Worm (Caenorhabditis elegans) whole organism, L2 larva: ENCODE data around the gene srpa-72.

Source experiments
- R02D3.7 ChIP-seq: fragments of 150-350 bp; optimal IDR thresholded peaks from 2 replicates; lab custom pipeline; 2014; ENCODE audit warnings: missing biosample characterization, missing genetic modification characterization
- alr-1 ChIP-seq: fragments of 150-350 bp; optimal IDR thresholded peaks from 2 replicates; lab custom pipeline; 2014; ENCODE audit warnings: missing biosample characterization, missing genetic modification characterization
- ceh-82 ChIP-seq: fragments of 150-350 bp; optimal IDR thresholded peaks from 2 replicates; lab custom pipeline; 2014; ENCODE audit warnings: missing biosample characterization, missing genetic modification characterization
- nhr-10 ChIP-seq: sonication (generic microtip); optimal IDR thresholded peaks from 2 replicates; lab custom pipeline; 2017; ENCODE audit warnings: missing biosample characterization, missing genetic modification characterization
- nhr-11 ChIP-seq: fragments of 150-350 bp; optimal IDR thresholded peaks from 2 replicates; lab custom pipeline; 2014; ENCODE audit warnings: missing biosample characterization, missing genetic modification characterization
- nhr-12 ChIP-seq: fragments of 150-350 bp; optimal IDR thresholded peaks from 2 replicates; lab custom pipeline; 2014; ENCODE audit warnings: missing biosample characterization, missing genetic modification characterization
- nhr-23 ChIP-seq: fragments of 150-350 bp; optimal IDR thresholded peaks from 2 replicates; lab custom pipeline; 2014; ENCODE audit warnings: missing biosample characterization, missing genetic modification reagents, missing genetic modification characterization
- nhr-237 ChIP-seq: fragments of 150-350 bp; optimal IDR thresholded peaks from 2 replicates; lab custom pipeline; 2014; ENCODE audit warnings: missing biosample characterization, missing genetic modification characterization
- nhr-77 ChIP-seq: fragments of 150-350 bp; optimal IDR thresholded peaks from 2 replicates; lab custom pipeline; 2014; ENCODE audit warnings: missing biosample characterization, missing genetic modification characterization
- peb-1 ChIP-seq: fragments of 150-350 bp; optimal IDR thresholded peaks from 2 replicates; lab custom pipeline; 2014; ENCODE audit warnings: missing biosample characterization, missing genetic modification characterization
- skn-1 ChIP-seq: sonication (generic microtip); optimal IDR thresholded peaks from 2 replicates; lab custom pipeline; 2017; ENCODE audit warnings: missing biosample characterization, missing genetic modification characterization
- ztf-4 ChIP-seq: fragments of 150-350 bp; optimal IDR thresholded peaks from 2 replicates; lab custom pipeline; 2014; ENCODE audit warnings: missing biosample characterization, missing genetic modification characterization

DNA sequence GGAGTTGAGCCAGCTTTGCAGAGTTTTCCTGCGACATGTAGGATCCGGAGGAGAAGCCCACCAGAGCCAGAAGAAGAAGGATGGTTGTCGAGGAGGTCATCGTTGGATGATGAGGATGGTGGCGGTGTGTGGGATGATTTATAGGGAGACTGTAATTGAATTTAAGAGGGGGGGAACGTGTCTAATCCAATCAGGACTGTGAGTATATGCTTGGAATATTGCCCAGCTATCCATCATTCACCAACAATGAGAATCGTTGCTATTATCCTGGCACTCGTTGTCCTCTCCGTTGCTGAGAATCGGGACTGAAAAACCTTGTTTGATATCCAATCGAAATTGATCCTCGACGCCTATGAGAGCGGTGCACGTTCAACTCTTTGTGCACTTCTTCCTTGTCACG is 38.8 kb downstream of the srpa-72 start, which contains the start of gene K12H6.5:
- TF ChIP-seq nhr-11 (tag; lab: Kevin White, UChicago), result no peak
- no peak for TF ChIP-seq nhr-23
- no peak for TF ChIP-seq ceh-82 (tag; lab: Kevin White, UChicago)
- TF ChIP-seq nhr-12 (tag; lab: Kevin White, UChicago), result no peak
- TF ChIP-seq nhr-237 (tag; lab: Kevin White, UChicago), result no peak
- TF ChIP-seq ztf-4, result no peak
- TF ChIP-seq peb-1 (tag; lab: Kevin White, UChicago), result no peak
- no peak for TF ChIP-seq R02D3.7 (tag; lab: Kevin White, UChicago)
- TF ChIP-seq alr-1 (tag; lab: Kevin White, UChicago), result no peak
- no peak for TF ChIP-seq nhr-77
- no peak for TF ChIP-seq nhr-10 (tag; lab: Kevin White, UChicago)
- no peak for TF ChIP-seq skn-1 (tag; lab: Kevin White, UChicago)
